Fruit fly (Drosophila melanogaster) whole organism, prepupa: Measurements from ENCODE around the gene CG18223.

Experiments
- Blimp-1 ChIP-seq: fragments of 200-800 bp; sonication (Bioruptor generic); optimal IDR thresholded peaks from 3 replicates; lab custom pipeline; 2017; ENCODE audit warnings: missing biosample characterization, missing genetic modification characterization, mild to moderate bottlenecking, moderate library complexity, missing genetic modification reagents
- CG10631 ChIP-seq: fragments of 200-800 bp; sonication (Bioruptor generic); optimal IDR thresholded peaks from 2 replicates; lab custom pipeline; 2016; ENCODE audit warnings: missing biosample characterization, missing genetic modification characterization
- CG10669 ChIP-seq: fragments of 200-800 bp; sonication (Bioruptor generic); optimal IDR thresholded peaks from 3 replicates; lab custom pipeline; 2018; ENCODE audit warnings: missing biosample characterization, mild to moderate bottlenecking, missing genetic modification characterization, moderate library complexity
- CG11902 ChIP-seq: fragments of 200-800 bp; sonication (Bioruptor generic); optimal IDR thresholded peaks from 3 replicates; lab custom pipeline; 2016; ENCODE audit warnings: missing biosample characterization, missing genetic modification characterization
- CG15336 ChIP-seq: fragments of 200-800 bp; sonication (Bioruptor generic); IDR thresholded peaks from 2 replicates; pipeline ENCODE4 v1.3.6; 2022; ENCODE audit warnings: missing biosample characterization, missing genetic modification characterization
- CG1621 ChIP-seq: fragments of 200-800 bp; sonication (Bioruptor generic); optimal IDR thresholded peaks from 3 replicates; lab custom pipeline; 2018; ENCODE audit warnings: missing biosample characterization, mild to moderate bottlenecking, missing genetic modification characterization
- CG16779 ChIP-seq: fragments of 200-800 bp; sonication (Bioruptor generic); optimal IDR thresholded peaks from 3 replicates; lab custom pipeline; 2017; ENCODE audit warnings: missing biosample characterization, mild to moderate bottlenecking, missing genetic modification characterization
- CG3032 ChIP-seq: fragments of 200-800 bp; optimal IDR thresholded peaks from 2 replicates; lab custom pipeline; 2019; ENCODE audit warnings: missing biosample characterization, mild to moderate bottlenecking, missing genetic modification characterization, moderate library complexity
- CG31627 ChIP-seq: fragments of 200-800 bp; sonication (Bioruptor generic); optimal IDR thresholded peaks from 3 replicates; lab custom pipeline; 2016; ENCODE audit warnings: missing biosample characterization, missing genetic modification characterization
- CG32006 ChIP-seq: fragments of 200-800 bp; sonication (Bioruptor generic); optimal IDR thresholded peaks from 3 replicates; lab custom pipeline; 2017; ENCODE audit warnings: missing biosample characterization, mild to moderate bottlenecking, missing genetic modification characterization
- CG3919 ChIP-seq: fragments of 200-800 bp; sonication (Bioruptor generic); optimal IDR thresholded peaks from 3 replicates; lab custom pipeline; 2016; ENCODE audit warnings: missing biosample characterization, missing genetic modification characterization
- CG4318 ChIP-seq: fragments of 200-800 bp; sonication (Bioruptor generic); optimal IDR thresholded peaks from 3 replicates; lab custom pipeline; 2017; ENCODE audit warnings: missing biosample characterization, mild to moderate bottlenecking, missing genetic modification characterization
- CG6163 ChIP-seq: fragments of 200-800 bp; sonication (Bioruptor generic); IDR thresholded peaks from 3 replicates; pipeline ENCODE4 v1.3.6; 2022; ENCODE audit warnings: missing biosample characterization, missing genetic modification characterization
- CG6808 ChIP-seq: fragments of 200-800 bp; sonication (Bioruptor generic); optimal IDR thresholded peaks from 3 replicates; lab custom pipeline; 2017; ENCODE audit warnings: missing biosample characterization, missing genetic modification characterization, mild to moderate bottlenecking, moderate library complexity, missing genetic modification reagents
- CG6854 ChIP-seq: fragments of 200-800 bp; sonication (Bioruptor generic); optimal IDR thresholded peaks from 2 replicates; lab custom pipeline; 2017; ENCODE audit warnings: missing biosample characterization, mild to moderate bottlenecking, missing genetic modification characterization
- CG7368 ChIP-seq: fragments of 200-800 bp; sonication (Bioruptor generic); optimal IDR thresholded peaks from 3 replicates; lab custom pipeline; 2016; ENCODE audit warnings: missing biosample characterization, missing genetic modification characterization
- CG8119 ChIP-seq: fragments of 200-800 bp; sonication (Bioruptor generic); IDR thresholded peaks from 3 replicates; pipeline ENCODE4 v1.3.6; 2022; ENCODE audit warnings: missing biosample characterization, missing genetic modification characterization
- CG8319 ChIP-seq: fragments of 200-800 bp; sonication (Bioruptor generic); optimal IDR thresholded peaks from 3 replicates; lab custom pipeline; 2016; ENCODE audit warnings: missing biosample characterization, missing genetic modification characterization
- CG9139 ChIP-seq: fragments of 200-800 bp; sonication (Bioruptor generic); optimal IDR thresholded peaks from 3 replicates; lab custom pipeline; 2017; ENCODE audit warnings: missing biosample characterization, mild to moderate bottlenecking, missing genetic modification characterization
- Eip75B ChIP-seq: fragments of 200-800 bp; sonication (Bioruptor generic); optimal IDR thresholded peaks from 3 replicates; lab custom pipeline; 2016; ENCODE audit warnings: missing biosample characterization, missing genetic modification characterization
- Eip78C ChIP-seq: fragments of 200-800 bp; sonication (Bioruptor generic); peaks from one replicate; lab custom pipeline; 2016; ENCODE audit warnings: missing biosample characterization, missing genetic modification characterization
- Eip93F ChIP-seq: fragments of 200-800 bp; sonication (Bioruptor generic); optimal IDR thresholded peaks from 2 replicates; lab custom pipeline; 2016; ENCODE audit warnings: missing biosample characterization, mild to moderate bottlenecking, missing genetic modification characterization
- Ets21C ChIP-seq: fragments of 200-800 bp; sonication (Bioruptor generic); optimal IDR thresholded peaks from 3 replicates; lab custom pipeline; 2016; ENCODE audit warnings: missing biosample characterization, missing genetic modification characterization
- Gug ChIP-seq: fragments of 200-800 bp; sonication (Bioruptor generic); IDR thresholded peaks from 2 replicates; pipeline ENCODE4 v1.3.6; 2022; ENCODE audit warnings: missing biosample characterization, missing genetic modification characterization
- Hr38 ChIP-seq: sonication (Bioruptor generic); optimal IDR thresholded peaks from 2 replicates; lab custom pipeline; 2016; ENCODE audit warnings: missing biosample characterization, missing genetic modification characterization
- Hr39 ChIP-seq: fragments of 200-800 bp; sonication (Bioruptor generic); optimal IDR thresholded peaks from 2 replicates; lab custom pipeline; 2016; ENCODE audit warnings: missing biosample characterization, missing genetic modification characterization
- Met ChIP-seq: fragments of 200-800 bp; sonication (Bioruptor generic); optimal IDR thresholded peaks from 3 replicates; lab custom pipeline; 2016; ENCODE audit warnings: missing biosample characterization, missing genetic modification characterization
- OdsH ChIP-seq: fragments of 200-800 bp; sonication (Bioruptor generic); optimal IDR thresholded peaks from 3 replicates; lab custom pipeline; 2016; ENCODE audit warnings: missing biosample characterization, missing genetic modification characterization
- Smox ChIP-seq: fragments of 200-800 bp; sonication (Bioruptor generic); optimal IDR thresholded peaks from 3 replicates; lab custom pipeline; 2016; ENCODE audit warnings: missing biosample characterization, missing genetic modification characterization
- Sox102F ChIP-seq: fragments of 200-800 bp; sonication (Bioruptor generic); optimal IDR thresholded peaks from 2 replicates; lab custom pipeline; 2016; ENCODE audit warnings: missing biosample characterization, mild to moderate bottlenecking, missing genetic modification characterization
- Sox14 ChIP-seq: fragments of 200-800 bp; sonication (Bioruptor generic); optimal IDR thresholded peaks from 3 replicates; lab custom pipeline; 2016; ENCODE audit warnings: missing biosample characterization, missing genetic modification characterization
- achi ChIP-seq: fragments of 200-800 bp; sonication (Bioruptor generic); optimal IDR thresholded peaks from 3 replicates; lab custom pipeline; 2016; ENCODE audit warnings: missing biosample characterization, missing genetic modification characterization
- acj6 ChIP-seq: fragments of 200-800 bp; sonication (Bioruptor generic); optimal IDR thresholded peaks from 3 replicates; lab custom pipeline; 2016; ENCODE audit warnings: missing biosample characterization, missing genetic modification characterization
- cyc ChIP-seq: fragments of 200-800 bp; sonication (Bioruptor generic); optimal IDR thresholded peaks from 3 replicates; lab custom pipeline; 2016; ENCODE audit warnings: missing biosample characterization, missing genetic modification characterization
- dac ChIP-seq: fragments of 200-800 bp; sonication (Bioruptor generic); optimal IDR thresholded peaks from 2 replicates; lab custom pipeline; 2017; ENCODE audit warnings: missing biosample characterization, mild to moderate bottlenecking, missing genetic modification characterization
- dsx ChIP-seq: fragments of 200-800 bp; optimal IDR thresholded peaks from 3 replicates; lab custom pipeline; 2019; ENCODE audit warnings: missing biosample characterization, mild to moderate bottlenecking, missing genetic modification characterization, moderate library complexity; ENCODE audit not compliant: poor library complexity, severe bottlenecking
- eg ChIP-seq: fragments of 200-800 bp; sonication (Bioruptor generic); IDR thresholded peaks from 3 replicates; pipeline ENCODE4 v1.3.6; 2022; ENCODE audit warnings: missing biosample characterization, missing genetic modification characterization
- esn ChIP-seq: fragments of 200-800 bp; sonication (Bioruptor generic); optimal IDR thresholded peaks from 2 replicates; lab custom pipeline; 2016; ENCODE audit warnings: missing biosample characterization, mild to moderate bottlenecking, missing genetic modification characterization, moderate library complexity
- fd85E ChIP-seq: fragments of 200-800 bp; sonication (Bioruptor generic); optimal IDR thresholded peaks from 3 replicates; lab custom pipeline; 2016; ENCODE audit warnings: missing biosample characterization, missing genetic modification characterization
- fkh ChIP-seq: fragments of 200-800 bp; sonication (Bioruptor generic); optimal IDR thresholded peaks from 3 replicates; lab custom pipeline; 2017; ENCODE audit warnings: missing biosample characterization, mild to moderate bottlenecking, missing genetic modification characterization, moderate library complexity
- lz ChIP-seq: fragments of 200-800 bp; sonication (Bioruptor generic); optimal IDR thresholded peaks from 3 replicates; lab custom pipeline; 2016; ENCODE audit warnings: missing biosample characterization, missing genetic modification characterization
- net ChIP-seq: fragments of 200-800 bp; sonication (Bioruptor generic); optimal IDR thresholded peaks from 3 replicates; lab custom pipeline; 2016; ENCODE audit warnings: missing biosample characterization, missing genetic modification characterization
- pdm3 ChIP-seq: fragments of 200-800 bp; sonication (Bioruptor generic); optimal IDR thresholded peaks from 3 replicates; lab custom pipeline; 2016; ENCODE audit warnings: missing biosample characterization, missing genetic modification characterization
- ss ChIP-seq, 2 experiments: fragments of 200-800 bp; sonication (Bioruptor generic); optimal IDR thresholded peaks; 2 replicates in 1 of 2; 3 replicates in 1 of 2; lab custom pipeline; 2017 to 2018; ENCODE audit warnings: mild to moderate bottlenecking in 2 of 2, missing biosample characterization in 2 of 2, missing genetic modification characterization in 2 of 2, moderate library complexity in 1 of 2
- svp ChIP-seq: fragments of 200-800 bp; sonication (Bioruptor generic); peaks from one replicate; lab custom pipeline; 2016; ENCODE audit warnings: missing biosample characterization, missing genetic modification characterization
- topi ChIP-seq: fragments of 200-800 bp; sonication (Bioruptor generic); optimal IDR thresholded peaks from 3 replicates; lab custom pipeline; 2016; ENCODE audit warnings: missing biosample characterization, missing genetic modification characterization
- vri ChIP-seq: fragments of 200-800 bp; sonication (Bioruptor generic); optimal IDR thresholded peaks from 3 replicates; lab custom pipeline; 2016; ENCODE audit warnings: missing biosample characterization, mild to moderate bottlenecking, missing genetic modification characterization

The CG18223 gene

dm6 chr3L:18898770-18899278, 21.3 kb downstream of the CG18223 start, which contains the start of gene RpL26 (continued):
- TF ChIP-seq Blimp-1: peak; percentile 27
- no peak for TF ChIP-seq svp (GFP tag; lab: Kevin White, UChicago)
- no peak for TF ChIP-seq ss (GFP tag; optimal IDR thresholded peaks at IDR 0.05; lab: Kevin White, UChicago)
- TF ChIP-seq CG9139 (GFP tag; lab: Kevin White, UChicago): no peak
- TF ChIP-seq dsx (GFP tag; lab: Kevin White, UChicago): peak; percentile 14
- peak; percentile 45 for TF ChIP-seq CG8319
- no peak for TF ChIP-seq Hr38 (GFP tag; lab: Kevin White, UChicago)
- peak; percentile 80 for TF ChIP-seq CG6854 (GFP tag; lab: Kevin White, UChicago)
- 0 out of 2 replicates have a peak, but pooled peaks have one; percentile 14 for TF ChIP-seq Gug (GFP tag; lab: Robert Waterston, UW)
- no peak for TF ChIP-seq vri
- TF ChIP-seq CG8119: no peak
- peak; percentile 83 for TF ChIP-seq lz (GFP tag; lab: Kevin White, UChicago)
- peak; percentile 63 for TF ChIP-seq cyc (GFP tag; lab: Kevin White, UChicago)
- no peak for TF ChIP-seq Sox102F (GFP tag; lab: Kevin White, UChicago)
- TF ChIP-seq CG31627 (GFP tag; lab: Kevin White, UChicago): peak; percentile 86
- peak; percentile 60 for TF ChIP-seq CG3032 (tag; lab: Kevin White, UChicago)
- TF ChIP-seq acj6 (GFP tag; lab: Kevin White, UChicago): peak; percentile 52
- peak; percentile 68 for TF ChIP-seq CG10631
- no peak for TF ChIP-seq Eip75B (GFP tag; lab: Kevin White, UChicago)
- peak; percentile 60; the same call in 1 of the 3 replicates for TF ChIP-seq eg (GFP tag; lab: Robert Waterston, UW)
- peak; percentile 100 for TF ChIP-seq achi (GFP tag; lab: Kevin White, UChicago)
- no peak for TF ChIP-seq Met (GFP tag; lab: Kevin White, UChicago)
- TF ChIP-seq CG6163: peak; percentile 58; the same call in 2 of the 3 replicates
- peak; percentile 86 for TF ChIP-seq Hr39 (GFP tag; lab: Kevin White, UChicago)

- peak; percentile 75 for TF ChIP-seq CG6854 (GFP tag; lab: Kevin White, UChicago)
- no peak for TF ChIP-seq Gug (GFP tag; lab: Robert Waterston, UW)
- no peak for TF ChIP-seq CG3919 (GFP tag; lab: Kevin White, UChicago)
- TF ChIP-seq dsx (GFP tag; lab: Kevin White, UChicago): peak; percentile 25
- peak; percentile 49; the same call in 1 of the 2 replicates for TF ChIP-seq CG15336 (GFP tag; lab: Robert Waterston, UW)
- TF ChIP-seq CG8319: no peak
- peak; percentile 28 for TF ChIP-seq CG9139 (GFP tag; lab: Kevin White, UChicago)
- no peak for TF ChIP-seq dac (GFP tag; lab: Kevin White, UChicago)
- TF ChIP-seq CG10631: no peak
- peak; percentile 57; the same call in 1 of the 3 replicates for TF ChIP-seq CG6163
- TF ChIP-seq CG4318 (GFP tag; lab: Kevin White, UChicago): no peak
- peak; percentile 59; the same call in 1 of the 3 replicates for TF ChIP-seq eg (GFP tag; lab: Robert Waterston, UW)
- TF ChIP-seq Ets21C (GFP tag; lab: Kevin White, UChicago): no peak
- TF ChIP-seq fkh: no peak
- TF ChIP-seq achi (GFP tag; lab: Kevin White, UChicago): no peak
- no peak for TF ChIP-seq CG10669
- TF ChIP-seq Hr39 (GFP tag; lab: Kevin White, UChicago): no peak
- no peak for TF ChIP-seq CG32006 (GFP tag; lab: Kevin White, UChicago)
- TF ChIP-seq CG3032 (tag; lab: Kevin White, UChicago): no peak
- peak; percentile 73 for TF ChIP-seq vri
- TF ChIP-seq Eip93F (GFP tag; lab: Kevin White, UChicago): no peak
- TF ChIP-seq CG6808: no peak
- TF ChIP-seq Eip78C (GFP tag; lab: Kevin White, UChicago): peak; percentile 78
- no peak for TF ChIP-seq pdm3 (GFP tag; lab: Kevin White, UChicago)
- no peak for TF ChIP-seq CG1621 (tag; lab: Kevin White, UChicago)
- no peak for TF ChIP-seq Sox14 (GFP tag; lab: Kevin White, UChicago)
- no peak for TF ChIP-seq CG7368
- TF ChIP-seq topi: no peak
- TF ChIP-seq net (GFP tag; lab: Kevin White, UChicago): peak; percentile 22
- TF ChIP-seq Smox (GFP tag; lab: Kevin White, UChicago): no peak
- no peak for TF ChIP-seq CG16779 (tag; lab: Kevin White, UChicago)
- TF ChIP-seq ss (GFP tag; optimal IDR thresholded peaks at IDR 0.05; lab: Kevin White, UChicago): peak; percentile 38 to 77
- TF ChIP-seq OdsH (GFP tag; lab: Kevin White, UChicago): no peak
- peak; percentile 14 for TF ChIP-seq Eip75B (GFP tag; lab: Kevin White, UChicago)
- TF ChIP-seq esn: peak; percentile 26
- TF ChIP-seq Sox102F (GFP tag; lab: Kevin White, UChicago): no peak
- TF ChIP-seq acj6 (GFP tag; lab: Kevin White, UChicago): no peak
- no peak for TF ChIP-seq CG11902
- TF ChIP-seq fd85E: no peak
These were observed 22.0 kb downstream of the CG18223 start, which contains the start of gene CG3902 for dm6 chr3L:18898086-18898470. TSS of gene CG3902 (minus strand) at chr3L:18898293.
